Fruit fly (Drosophila melanogaster) whole organism, adult: ENCODE results near the gene CG13875.

Source experiments
- CG11617 ChIP-seq: fragments of 200-800 bp; sonication (Bioruptor generic); optimal IDR thresholded peaks from 2 replicates; lab custom pipeline; 2017; ENCODE audit warnings: mild to moderate bottlenecking, missing biosample characterization, missing genetic modification reagents, missing genetic modification characterization
- CG12768 ChIP-seq: fragments of 200-800 bp; sonication (Bioruptor generic); optimal IDR thresholded peaks from 2 replicates; lab custom pipeline; 2017; ENCODE audit warnings: missing biosample characterization, missing genetic modification characterization, mild to moderate bottlenecking, moderate library complexity, missing genetic modification reagents
- CG14711 ChIP-seq: fragments of 200-800 bp; sonication (Bioruptor generic); optimal IDR thresholded peaks from 2 replicates; lab custom pipeline; 2018; ENCODE audit warnings: missing biosample characterization, mild to moderate bottlenecking, missing genetic modification characterization, moderate library complexity
- CG1620 ChIP-seq: fragments of 200-800 bp; sonication (Bioruptor generic); optimal IDR thresholded peaks from 2 replicates; lab custom pipeline; 2016; ENCODE audit warnings: missing biosample characterization, missing genetic modification characterization
- CG33017 ChIP-seq: fragments of 200-800 bp; sonication (Bioruptor generic); optimal IDR thresholded peaks from 2 replicates; lab custom pipeline; 2018; ENCODE audit warnings: missing biosample characterization, mild to moderate bottlenecking, missing genetic modification characterization, moderate library complexity
- CG5204 ChIP-seq: fragments of 200-800 bp; sonication (Bioruptor generic); optimal IDR thresholded peaks from 2 replicates; lab custom pipeline; 2016; ENCODE audit warnings: missing biosample characterization, missing genetic modification characterization
- CG7045 ChIP-seq: fragments of 200-800 bp; sonication (Bioruptor generic); optimal IDR thresholded peaks from 2 replicates; lab custom pipeline; 2017; ENCODE audit warnings: missing biosample characterization, mild to moderate bottlenecking, missing genetic modification characterization
- CG7101 ChIP-seq: fragments of 200-800 bp; sonication (Bioruptor generic); optimal IDR thresholded peaks from 2 replicates; lab custom pipeline; 2018; ENCODE audit warnings: missing biosample characterization, mild to moderate bottlenecking, missing genetic modification characterization, moderate library complexity
- Clk ChIP-seq: fragments of 200-800 bp; sonication (Bioruptor generic); optimal IDR thresholded peaks from 2 replicates; lab custom pipeline; 2017; ENCODE audit warnings: missing biosample characterization, missing genetic modification characterization
- Crg-1 ChIP-seq: fragments of 200-800 bp; sonication (Bioruptor generic); optimal IDR thresholded peaks from 2 replicates; lab custom pipeline; 2016; ENCODE audit warnings: missing biosample characterization, missing genetic modification characterization
- Hr96 ChIP-seq: fragments of 200-800 bp; sonication (Bioruptor generic); optimal IDR thresholded peaks from 2 replicates; lab custom pipeline; 2016; ENCODE audit warnings: missing biosample characterization, missing genetic modification characterization
- Mnt ChIP-seq: fragments of 200-800 bp; sonication (Bioruptor generic); optimal IDR thresholded peaks from 2 replicates; lab custom pipeline; 2016; ENCODE audit warnings: missing biosample characterization, mild to moderate bottlenecking, missing genetic modification characterization
- bab1 ChIP-seq: fragments of 200-800 bp; sonication (Bioruptor generic); optimal IDR thresholded peaks from 3 replicates; lab custom pipeline; 2019; ENCODE audit warnings: missing biosample characterization, mild to moderate bottlenecking, missing genetic modification characterization, moderate library complexity
- cic ChIP-seq: fragments of 200-800 bp; sonication (Bioruptor generic); optimal IDR thresholded peaks from 2 replicates; lab custom pipeline; 2017; ENCODE audit warnings: missing biosample characterization, mild to moderate bottlenecking, missing genetic modification characterization, moderate library complexity
- cnc ChIP-seq, 2 experiments: fragments of >200 bp; optimal IDR thresholded peaks; 2 replicates each; lab custom pipeline; 2017
- kay ChIP-seq: fragments of 200-800 bp; sonication (Bioruptor generic); peaks from one replicate; lab custom pipeline; 2016; ENCODE audit warnings: missing biosample characterization, missing genetic modification characterization, borderline replicate concordance
- ovo ChIP-seq: fragments of 200-800 bp; sonication (Bioruptor generic); optimal IDR thresholded peaks from 2 replicates; lab custom pipeline; 2016; ENCODE audit warnings: missing biosample characterization, missing genetic modification characterization
- pad ChIP-seq: fragments of 200-800 bp; sonication (Bioruptor generic); optimal IDR thresholded peaks from 3 replicates; lab custom pipeline; 2017; ENCODE audit warnings: missing biosample characterization, missing genetic modification characterization, mild to moderate bottlenecking, moderate library complexity, missing genetic modification reagents
- tj ChIP-seq: fragments of 200-800 bp; sonication (Bioruptor generic); optimal IDR thresholded peaks from 3 replicates; lab custom pipeline; 2017; ENCODE audit warnings: missing biosample characterization, mild to moderate bottlenecking, missing genetic modification characterization, moderate library complexity
- toe ChIP-seq: fragments of 200-800 bp; sonication (Bioruptor generic); optimal IDR thresholded peaks from 2 replicates; lab custom pipeline; 2016; ENCODE audit warnings: missing biosample characterization, missing genetic modification characterization

The CG13875 gene

dm6 chr3L:140838-141559 is 38.7 kb upstream of the CG13875 start:
- TF ChIP-seq Hr96 (GFP tag; lab: Kevin White, UChicago) (no peak), cic (GFP tag; lab: Kevin White, UChicago) (no peak), pad (GFP tag; lab: Kevin White, UChicago) (peak; percentile 95), CG11617 (GFP tag; lab: Kevin White, UChicago) (no peak), tj (GFP tag; lab: Kevin White, UChicago) (no peak), CG7045 (GFP tag; lab: Kevin White, UChicago) (no peak), CG14711 (tag; lab: Kevin White, UChicago) (no peak), CG5204 (no peak), kay (no peak), CG12768 (no peak), ovo (GFP tag; lab: Kevin White, UChicago) (peak; percentile 91), CG1620 (GFP tag; lab: Kevin White, UChicago) (no peak), bab1 (no peak)

DNA sequence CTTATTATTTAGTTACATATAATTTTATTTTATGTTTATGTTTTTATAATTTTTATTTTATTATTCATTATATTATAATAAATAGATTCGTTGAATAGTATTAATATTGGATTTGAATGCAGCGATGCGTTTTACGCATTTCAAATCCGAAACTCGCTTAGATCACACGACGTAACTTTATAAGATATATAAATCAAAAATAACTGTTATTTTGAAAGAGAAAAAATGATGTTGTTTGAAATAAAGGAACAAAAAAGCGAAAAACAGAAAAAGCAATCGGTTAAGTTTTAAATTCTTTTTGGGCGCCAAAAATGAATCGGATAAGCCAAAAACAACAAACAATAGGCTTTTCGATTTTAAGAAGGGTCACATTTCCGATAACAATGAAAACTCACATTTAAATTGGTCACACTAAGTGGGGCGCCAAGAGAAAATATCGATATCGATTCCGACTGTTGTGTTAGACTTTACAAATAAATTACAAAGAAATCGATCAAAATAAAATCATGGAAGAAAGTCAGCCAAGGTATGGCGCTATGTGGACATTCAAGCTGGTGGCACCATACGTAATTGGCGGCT is 33.6 kb upstream of the CG13875 start, which contains the start of gene CG6845:
CG6845 (plus strand) TSS at position 436 of the 579 bp plus-strand sequence.
- TF ChIP-seq bab1, result peak; percentile 51
- TF ChIP-seq cic (GFP tag; lab: Kevin White, UChicago), result peak; percentile 19
- no peak for TF ChIP-seq CG12768
- TF ChIP-seq kay, result peak; percentile 92

DNA sequence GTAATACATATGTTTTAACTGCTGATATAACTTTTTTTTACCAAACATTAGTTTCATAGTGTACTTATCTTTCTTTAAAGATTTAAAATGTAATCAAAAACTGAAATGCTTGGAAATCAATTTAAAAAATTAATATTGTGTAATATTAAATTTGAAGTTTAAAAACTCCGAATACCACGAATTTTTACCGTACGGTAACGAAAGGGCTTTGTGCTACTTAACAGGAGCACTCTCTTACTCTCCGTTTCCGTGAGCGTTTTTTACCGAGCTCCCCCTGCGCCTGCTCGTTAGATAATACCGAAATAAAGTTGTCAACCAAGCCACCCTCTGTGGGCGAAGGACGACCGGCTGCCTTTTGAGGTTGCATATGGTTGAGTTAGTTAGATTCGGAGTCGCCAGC is 27.2 kb upstream of the CG13875 start, which contains the start of the genes Dic61B and p130CAS:
Dic61B (minus strand) TSS at position 101 of the 400 bp plus-strand sequence.
p130CAS (plus strand) TSS at position 396 of the 400 bp plus-strand sequence.
- TF ChIP-seq CG1620 (GFP tag; lab: Kevin White, UChicago) (no peak), CG33017 (tag; lab: Kevin White, UChicago) (no peak), ovo (GFP tag; lab: Kevin White, UChicago) (no peak), kay (no peak), Hr96 (GFP tag; lab: Kevin White, UChicago) (no peak), CG14711 (tag; lab: Kevin White, UChicago) (no peak), CG12768 (no peak)

dm6 chr3L:153670-154069 is 26.1 kb upstream of the CG13875 start:
- no peak for TF ChIP-seq CG7101
- no peak for TF ChIP-seq Hr96 (GFP tag; lab: Kevin White, UChicago)
- no peak for TF ChIP-seq Clk (GFP tag; lab: Kevin White, UChicago)
- TF ChIP-seq CG12768, result no peak
- TF ChIP-seq bab1, result no peak
- no peak for TF ChIP-seq kay
- TF ChIP-seq toe (GFP tag; lab: Kevin White, UChicago), result no peak
- TF ChIP-seq Mnt (GFP tag; lab: Kevin White, UChicago), result no peak
- TF ChIP-seq CG5204, result no peak
- TF ChIP-seq CG11617 (GFP tag; lab: Kevin White, UChicago), result no peak
- no peak for TF ChIP-seq tj (GFP tag; lab: Kevin White, UChicago)

DNA sequence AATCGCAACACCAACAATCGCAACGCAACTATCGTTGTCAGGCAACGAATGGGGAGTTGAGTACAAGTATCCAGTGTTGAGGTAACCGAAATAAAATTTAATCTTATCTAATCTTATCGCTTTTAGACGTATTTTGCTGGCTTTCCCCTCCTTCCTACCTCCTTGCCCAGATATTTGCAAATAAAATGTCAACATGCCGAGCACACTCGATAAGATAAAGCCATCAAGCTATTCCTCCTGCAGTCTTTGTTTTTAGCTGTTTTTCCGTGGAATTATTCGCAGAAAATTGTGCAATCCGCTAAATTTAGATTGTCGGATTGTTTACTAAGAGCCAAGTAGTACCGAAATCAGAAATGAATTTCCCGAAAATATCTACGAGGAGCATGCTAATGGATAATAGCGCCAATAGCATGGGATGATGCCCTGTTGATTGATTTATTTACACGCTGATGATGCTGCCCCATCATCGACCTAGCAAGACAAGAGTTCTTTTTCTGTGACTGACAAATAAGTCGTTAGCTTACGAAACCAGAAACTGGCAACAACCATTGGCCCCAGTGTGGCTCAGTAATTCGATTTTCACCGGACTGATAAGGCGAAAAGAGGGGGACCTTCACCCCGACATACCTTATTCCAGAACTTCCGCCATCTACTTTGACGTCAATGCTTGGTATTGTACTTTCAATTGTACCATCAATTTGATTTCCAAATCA is 23.0 kb upstream of the CG13875 start:
- peak; percentile 30 for TF ChIP-seq ovo (GFP tag; lab: Kevin White, UChicago)
- TF ChIP-seq Mnt (GFP tag; lab: Kevin White, UChicago), result peak; percentile 58
- TF ChIP-seq CG14711 (tag; lab: Kevin White, UChicago), result no peak
- TF ChIP-seq CG33017 (tag; lab: Kevin White, UChicago), result peak; percentile 70
- TF ChIP-seq Hr96 (GFP tag; lab: Kevin White, UChicago), result no peak
- TF ChIP-seq CG7045 (GFP tag; lab: Kevin White, UChicago), result peak; percentile 19
- TF ChIP-seq kay, result peak; percentile 96
- TF ChIP-seq CG1620 (GFP tag; lab: Kevin White, UChicago), result no peak
- TF ChIP-seq toe (GFP tag; lab: Kevin White, UChicago), result no peak
- peak; percentile 19 for TF ChIP-seq CG12768
- TF ChIP-seq pad (GFP tag; lab: Kevin White, UChicago), result no peak
- peak; percentile 59 for TF ChIP-seq CG7101
- TF ChIP-seq cic (GFP tag; lab: Kevin White, UChicago), result peak; percentile 88
- TF ChIP-seq CG5204, result no peak
- peak; percentile 4 for TF ChIP-seq Clk (GFP tag; lab: Kevin White, UChicago)
- TF ChIP-seq cnc (optimal IDR thresholded peaks at IDR 0.05; lab: Kevin White, UChicago), result no peak
- TF ChIP-seq bab1, result no peak
- no peak for TF ChIP-seq Crg-1 (GFP tag; lab: Kevin White, UChicago)
- no peak for TF ChIP-seq tj (GFP tag; lab: Kevin White, UChicago)
- TF ChIP-seq CG11617 (GFP tag; lab: Kevin White, UChicago), result peak; percentile 31

dm6 chr3L:157674-158179 is 22.0 kb upstream of the CG13875 start:
- TF ChIP-seq tj (GFP tag; lab: Kevin White, UChicago), result peak; percentile 98
- no peak for TF ChIP-seq CG7101
